Fruit fly (Drosophila melanogaster) whole organism: ENCODE measurements around the gene kis.

Experiments used
- CG8478 ChIP-seq: fragments of >200 bp; optimal IDR thresholded peaks from 2 replicates; lab custom pipeline; 2018; ENCODE audit warnings: inconsistent platforms
- EcR ChIP-seq, 2 experiments: fragments of >200 bp; optimal IDR thresholded peaks; 2 replicates each; lab custom pipeline; 2017; ENCODE audit warnings: missing biosample characterization in 2 of 2, missing genetic modification characterization in 2 of 2, missing genetic modification reagents in 2 of 2
- pan ChIP-seq: fragments of >200 bp; optimal IDR thresholded peaks from 2 replicates; lab custom pipeline; 2017
- usp ChIP-seq: fragments of >200 bp; optimal IDR thresholded peaks from 2 replicates; lab custom pipeline; 2017; ENCODE audit warnings: missing biosample characterization, missing genetic modification characterization, mixed read lengths

- TF ChIP-seq CG8478 (no peak), pan (lab: Kevin White, UChicago) (no peak), usp (GFP tag; lab: Kevin White, UChicago) (no peak), EcR (GFP tag; optimal IDR thresholded peaks at IDR 0.05; lab: Kevin White, UChicago) (no peak)
Observed at dm6 chr2L:204557-204956, 46.1 kb downstream of the kis start.
